Fruit fly (Drosophila melanogaster) whole organism, prepupa: Measurements from ENCODE around the gene CG13884.

Experiments
- CG10631 ChIP-seq: fragments of 200-800 bp; sonication (Bioruptor generic); optimal IDR thresholded peaks from 2 replicates; lab custom pipeline; 2016; ENCODE audit warnings: missing biosample characterization, missing genetic modification characterization
- CG3032 ChIP-seq: fragments of 200-800 bp; optimal IDR thresholded peaks from 2 replicates; lab custom pipeline; 2019; ENCODE audit warnings: missing biosample characterization, mild to moderate bottlenecking, missing genetic modification characterization, moderate library complexity
- Hr38 ChIP-seq: sonication (Bioruptor generic); optimal IDR thresholded peaks from 2 replicates; lab custom pipeline; 2016; ENCODE audit warnings: missing biosample characterization, missing genetic modification characterization
- Lpt ChIP-seq: fragments of 200-800 bp; sonication (Bioruptor generic); optimal IDR thresholded peaks from 3 replicates; lab custom pipeline; 2016; ENCODE audit warnings: missing biosample characterization, missing genetic modification characterization

DNA sequence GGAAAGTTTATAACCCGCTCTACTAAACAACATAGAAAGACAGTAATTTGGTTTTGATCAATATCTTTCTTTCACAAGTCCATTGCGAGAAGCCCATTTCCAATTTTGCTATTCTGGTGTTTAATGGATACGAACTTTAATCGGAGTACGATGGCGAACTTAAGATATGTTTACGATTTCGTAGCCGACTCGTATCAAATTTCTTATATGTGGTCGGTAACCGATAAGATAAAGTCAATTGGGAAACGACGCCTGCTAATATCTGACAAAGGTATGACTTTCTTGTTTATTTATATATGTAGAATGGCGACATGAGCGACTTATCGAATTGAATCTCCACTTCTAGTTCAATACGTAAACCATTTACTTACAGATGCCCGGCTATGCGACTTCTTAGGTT, 28.1 kb downstream of the CG13884 start:
- TF ChIP-seq Lpt (GFP tag; lab: Kevin White, UChicago) (no peak), Hr38 (GFP tag; lab: Kevin White, UChicago) (no peak), CG10631 (GFP tag; lab: Kevin White, UChicago) (no peak), CG3032 (tag; lab: Kevin White, UChicago) (no peak)
